Fruit fly (Drosophila melanogaster) whole organism, embryonic: ENCODE results near the gene CG31897.

ENCODE experiments used
- Aef1 ChIP-seq: fragments of 200-800 bp; sonication (Bioruptor generic); IDR thresholded peaks from 3 replicates; pipeline ENCODE4 v1.3.6; 2022; ENCODE audit warnings: missing biosample characterization, missing genetic modification characterization
- Atf6 ChIP-seq: fragments of 200-800 bp; sonication (Bioruptor generic); IDR thresholded peaks from 2 replicates; pipeline ENCODE4 v1.3.6; 2022; ENCODE audit warnings: missing biosample characterization, missing genetic modification characterization
- BtbVII ChIP-seq: fragments of 200-800 bp; sonication (Bioruptor generic); optimal IDR thresholded peaks from 3 replicates; lab custom pipeline; 2017; ENCODE audit warnings: missing biosample characterization, mild to moderate bottlenecking, missing genetic modification characterization
- C15 ChIP-seq: fragments of 200-800 bp; sonication (Bioruptor generic); IDR thresholded peaks from 3 replicates; pipeline ENCODE4 v1.3.6; 2022; ENCODE audit warnings: missing biosample characterization, missing genetic modification characterization
- CG10147 ChIP-seq: fragments of 200-800 bp; sonication (Bioruptor generic); optimal IDR thresholded peaks from 2 replicates; lab custom pipeline; 2019; ENCODE audit warnings: missing biosample characterization, mild to moderate bottlenecking, missing genetic modification characterization, moderate library complexity
- CG10565 ChIP-seq: fragments of 200-800 bp; sonication (Bioruptor generic); optimal IDR thresholded peaks from 3 replicates; lab custom pipeline; 2016; ENCODE audit warnings: missing biosample characterization, mild to moderate bottlenecking, missing genetic modification characterization
- CG11504 ChIP-seq: fragments of 200-800 bp; sonication (Bioruptor generic); optimal IDR thresholded peaks from 3 replicates; lab custom pipeline; 2019; ENCODE audit warnings: missing biosample characterization, mild to moderate bottlenecking, missing genetic modification characterization, moderate library complexity
- CG12236 ChIP-seq: fragments of 200-800 bp; sonication (Bioruptor generic); optimal IDR thresholded peaks from 2 replicates; lab custom pipeline; 2016; ENCODE audit warnings: missing biosample characterization, missing genetic modification characterization
- CG12391 ChIP-seq: fragments of 200-800 bp; sonication (Bioruptor generic); optimal IDR thresholded peaks from 3 replicates; lab custom pipeline; 2018; ENCODE audit warnings: missing biosample characterization, mild to moderate bottlenecking, missing genetic modification characterization, moderate library complexity
- CG15073 ChIP-seq: fragments of 200-800 bp; sonication (Bioruptor generic); optimal IDR thresholded peaks from 2 replicates; lab custom pipeline; 2016; ENCODE audit warnings: missing biosample characterization, missing genetic modification characterization
- CG16813 ChIP-seq: fragments of 200-800 bp; sonication (Bioruptor generic); IDR thresholded peaks from 3 replicates; pipeline ENCODE4 v1.3.6; 2022; ENCODE audit warnings: missing biosample characterization, missing genetic modification characterization; ENCODE audit not compliant: partially characterized antibody
- CG16863 ChIP-seq: fragments of 200-800 bp; sonication (Bioruptor generic); optimal IDR thresholded peaks from 3 replicates; lab custom pipeline; 2016; ENCODE audit warnings: missing biosample characterization, missing genetic modification characterization
- CG17186 ChIP-seq: fragments of 200-800 bp; sonication (Bioruptor generic); optimal IDR thresholded peaks from 3 replicates; lab custom pipeline; 2017; ENCODE audit warnings: missing biosample characterization, missing genetic modification reagents, missing genetic modification characterization
- CG17361 ChIP-seq: fragments of 200-800 bp; sonication (Bioruptor generic); IDR thresholded peaks from 3 replicates; pipeline ENCODE4 v1.3.6; 2022; ENCODE audit warnings: missing biosample characterization, missing genetic modification characterization
- CG17568 ChIP-seq: fragments of 200-800 bp; sonication (Bioruptor generic); optimal IDR thresholded peaks from 2 replicates; lab custom pipeline; 2018; ENCODE audit warnings: missing biosample characterization, mild to moderate bottlenecking, missing genetic modification characterization, moderate library complexity
- CG17612 ChIP-seq: fragments of 200-800 bp; sonication (Bioruptor generic); IDR thresholded peaks from 2 replicates; pipeline ENCODE4 v1.3.6; 2022; ENCODE audit warnings: missing biosample characterization, missing genetic modification characterization
- CG1832 ChIP-seq: fragments of 200-800 bp; sonication (Bioruptor generic); optimal IDR thresholded peaks from 2 replicates; lab custom pipeline; 2017; ENCODE audit warnings: missing biosample characterization, mild to moderate bottlenecking, missing genetic modification characterization, inconsistent platforms
- CG18476 ChIP-seq: fragments of 200-800 bp; sonication (Bioruptor generic); optimal IDR thresholded peaks from 2 replicates; lab custom pipeline; 2016; ENCODE audit warnings: missing biosample characterization, mild to moderate bottlenecking, missing genetic modification characterization
- CG43689 ChIP-seq: fragments of 200-800 bp; sonication (Bioruptor generic); IDR thresholded peaks from 2 replicates; pipeline ENCODE4 v1.3.6; 2022; ENCODE audit warnings: missing biosample characterization, missing genetic modification characterization
- CG4707 ChIP-seq: fragments of 200-800 bp; sonication (Bioruptor generic); optimal IDR thresholded peaks from 2 replicates; lab custom pipeline; 2018; ENCODE audit warnings: missing biosample characterization, mild to moderate bottlenecking, missing genetic modification characterization, moderate library complexity
- CG5180 ChIP-seq: fragments of 200-800 bp; sonication (Bioruptor generic); optimal IDR thresholded peaks from 3 replicates; lab custom pipeline; 2017; ENCODE audit warnings: missing biosample characterization, missing genetic modification characterization, mild to moderate bottlenecking, moderate library complexity, missing genetic modification reagents
- CG7987 ChIP-seq: fragments of 200-800 bp; sonication (Bioruptor generic); optimal IDR thresholded peaks from 2 replicates; lab custom pipeline; 2018; ENCODE audit warnings: missing biosample characterization, mild to moderate bottlenecking, missing genetic modification characterization, moderate library complexity
- CG8290 ChIP-seq, 3 experiments: fragments of 200-800 bp; sonication (Bioruptor generic); optimal IDR thresholded peaks; 2 replicates each; lab custom pipeline; 2016 to 2019; ENCODE audit warnings: missing biosample characterization in 3 of 3, missing genetic modification characterization in 3 of 3, mild to moderate bottlenecking in 2 of 3, moderate library complexity in 1 of 3
- CTCF ChIP-seq: fragments of 200-800 bp; sonication (Bioruptor generic); optimal IDR thresholded peaks from 2 replicates; lab custom pipeline; 2017; ENCODE audit warnings: missing biosample characterization, mild to moderate bottlenecking, missing genetic modification characterization, moderate library complexity
- D19A ChIP-seq: fragments of 200-800 bp; optimal IDR thresholded peaks from 3 replicates; lab custom pipeline; 2019; ENCODE audit warnings: missing biosample characterization, mild to moderate bottlenecking, missing genetic modification characterization, moderate library complexity
- Doc3 ChIP-seq: fragments of 200-800 bp; sonication (Bioruptor generic); IDR thresholded peaks from 3 replicates; pipeline ENCODE4 v1.3.6; 2022; ENCODE audit warnings: missing biosample characterization, missing genetic modification characterization; ENCODE audit not compliant: partially characterized antibody
- Dp ChIP-seq: fragments of 200-800 bp; sonication (Bioruptor generic); optimal IDR thresholded peaks from 2 replicates; lab custom pipeline; 2018; ENCODE audit warnings: missing biosample characterization, mild to moderate bottlenecking, missing genetic modification characterization, moderate library complexity
- E2f1 ChIP-seq: fragments of 200-800 bp; sonication (Bioruptor generic); IDR thresholded peaks from 2 replicates; pipeline ENCODE4 v1.3.6; 2022; ENCODE audit warnings: missing biosample characterization, missing genetic modification characterization
- H15 ChIP-seq: fragments of 200-800 bp; sonication (Bioruptor generic); IDR thresholded peaks from 3 replicates; pipeline ENCODE4 v1.3.6; 2022; ENCODE audit warnings: missing biosample characterization, missing genetic modification characterization
- Hsf ChIP-seq: fragments of 200-800 bp; sonication (Bioruptor generic); optimal IDR thresholded peaks from 3 replicates; lab custom pipeline; 2016; ENCODE audit warnings: missing biosample characterization, missing genetic modification characterization
- Kr ChIP-seq: fragments of 200-800 bp; sonication (Bioruptor generic); optimal IDR thresholded peaks from 2 replicates; lab custom pipeline; 2017; ENCODE audit warnings: missing biosample characterization, mild to moderate bottlenecking, missing genetic modification characterization
- Neu2 ChIP-seq: fragments of 200-800 bp; sonication (Bioruptor generic); optimal IDR thresholded peaks from 3 replicates; lab custom pipeline; 2016; ENCODE audit warnings: missing biosample characterization, missing genetic modification characterization, borderline replicate concordance
- NfI ChIP-seq: fragments of 200-800 bp; sonication (Bioruptor generic); optimal IDR thresholded peaks from 3 replicates; lab custom pipeline; 2018; ENCODE audit warnings: missing biosample characterization, mild to moderate bottlenecking, missing genetic modification characterization, moderate library complexity
- Oli ChIP-seq: fragments of 200-800 bp; sonication (Bioruptor generic); optimal IDR thresholded peaks from 2 replicates; lab custom pipeline; 2018; ENCODE audit warnings: missing biosample characterization, mild to moderate bottlenecking, missing genetic modification characterization, moderate library complexity
- Spps ChIP-seq: fragments of 200-800 bp; sonication (Bioruptor generic); optimal IDR thresholded peaks from 2 replicates; lab custom pipeline; 2018; ENCODE audit warnings: missing biosample characterization, mild to moderate bottlenecking, missing genetic modification characterization
- Sry-δ ChIP-seq: fragments of 200-800 bp; sonication (Bioruptor generic); optimal IDR thresholded peaks from 2 replicates; lab custom pipeline; 2016; ENCODE audit warnings: missing biosample characterization, missing genetic modification characterization
- Taf1 ChIP-seq: fragments of 200-800 bp; sonication (Bioruptor generic); IDR thresholded peaks from 2 replicates; pipeline ENCODE4 v1.3.6; 2022; ENCODE audit warnings: missing biosample characterization, missing genetic modification characterization
- aop ChIP-seq: fragments of 200-800 bp; sonication (Bioruptor generic); IDR thresholded peaks from 2 replicates; pipeline ENCODE4 v1.3.6; 2022; ENCODE audit warnings: missing biosample characterization, missing genetic modification characterization
- bbx ChIP-seq: fragments of 200-800 bp; sonication (Bioruptor generic); IDR thresholded peaks from 2 replicates; pipeline ENCODE4 v1.3.6; 2022; ENCODE audit warnings: missing biosample characterization, missing genetic modification characterization; ENCODE audit not compliant: partially characterized antibody
- dimm ChIP-seq: fragments of 200-800 bp; sonication (Bioruptor generic); IDR thresholded peaks from 2 replicates; pipeline ENCODE4 v1.3.6; 2022; ENCODE audit warnings: missing biosample characterization, missing genetic modification characterization
- disco-r ChIP-seq: fragments of 200-800 bp; sonication (Bioruptor generic); optimal IDR thresholded peaks from 2 replicates; lab custom pipeline; 2016; ENCODE audit warnings: missing biosample characterization, missing genetic modification characterization
- dmrt11E ChIP-seq: fragments of 200-800 bp; sonication (Bioruptor generic); optimal IDR thresholded peaks from 3 replicates; lab custom pipeline; 2018; ENCODE audit warnings: missing biosample characterization, mild to moderate bottlenecking, missing genetic modification characterization, moderate library complexity
- fru ChIP-seq: fragments of >200 bp; optimal IDR thresholded peaks from 2 replicates; lab custom pipeline; 2017
- jing ChIP-seq: fragments of 200-800 bp; sonication (Bioruptor generic); optimal IDR thresholded peaks from 2 replicates; lab custom pipeline; 2018; ENCODE audit warnings: missing biosample characterization, mild to moderate bottlenecking, missing genetic modification characterization
- ken ChIP-seq: fragments of 200-800 bp; sonication (Bioruptor generic); IDR thresholded peaks from 3 replicates; pipeline ENCODE4 v1.3.6; 2022; ENCODE audit warnings: missing biosample characterization, missing genetic modification characterization
- mam ChIP-seq: fragments of 200-800 bp; sonication (Bioruptor generic); optimal IDR thresholded peaks from 3 replicates; lab custom pipeline; 2016; ENCODE audit warnings: missing biosample characterization, missing genetic modification characterization
- pita ChIP-seq: fragments of 200-800 bp; sonication (Bioruptor generic); optimal IDR thresholded peaks from 2 replicates; lab custom pipeline; 2017; ENCODE audit warnings: missing biosample characterization, mild to moderate bottlenecking, missing genetic modification characterization
- pnt ChIP-seq: fragments of 200-800 bp; sonication (Bioruptor generic); optimal IDR thresholded peaks from 3 replicates; lab custom pipeline; 2016; ENCODE audit warnings: missing biosample characterization, missing genetic modification characterization
- prd ChIP-seq, 3 experiments: fragments of >200 bp in 2 of 3; fragments of 200-800 bp in 1 of 3; sonication (Bioruptor generic) in 1 of 3; optimal IDR thresholded peaks in 2 of 3; IDR thresholded peaks in 1 of 3; 2 replicates in 2 of 3; 3 replicates in 1 of 3; pipeline versions ENCODE4 v1.3.6 to Lab custom; 2017 to 2022; ENCODE audit warnings: missing biosample characterization in 1 of 3, missing genetic modification characterization in 1 of 3
- shn ChIP-seq: fragments of 200-800 bp; sonication (Bioruptor generic); optimal IDR thresholded peaks from 3 replicates; lab custom pipeline; 2016; ENCODE audit warnings: missing biosample characterization, missing genetic modification characterization
- slp2 ChIP-seq: fragments of 200-800 bp; sonication (Bioruptor generic); optimal IDR thresholded peaks from 2 replicates; lab custom pipeline; 2016; ENCODE audit warnings: missing biosample characterization, missing genetic modification characterization

Gene CG31897

dm6 chr2L:8488735-8489134, 46.5 kb downstream of the CG31897 start, which contains the start of gene CG13088 (continued):
- TF ChIP-seq CG16813 (GFP tag; lab: Robert Waterston, UW) (no peak), CG8290 (GFP tag; optimal IDR thresholded peaks at IDR 0.05; lab: Kevin White, UChicago) (peak; percentile 75), CG8290 (tag; optimal IDR thresholded peaks at IDR 0.05; lab: Kevin White, UChicago) (no peak), disco-r (GFP tag; lab: Kevin White, UChicago) (no peak), Taf1 (no peak), CG17568 (no peak), Neu2 (GFP tag; lab: Kevin White, UChicago) (no peak), Kr (GFP tag; lab: Kevin White, UChicago) (no peak), Spps (tag; lab: Kevin White, UChicago) (no peak), CG12236 (no peak), slp2 (GFP tag; lab: Kevin White, UChicago) (no peak), E2f1 (GFP tag; lab: Robert Waterston, UW) (no peak), mam (peak; percentile 60), C15 (GFP tag; lab: Robert Waterston, UW) (no peak), CG11504 (tag; lab: Kevin White, UChicago) (no peak), bbx (no peak), Oli (tag; lab: Kevin White, UChicago) (no peak), CG10147 (GFP tag; lab: Kevin White, UChicago) (no peak), Atf6 (GFP tag; lab: Robert Waterston, UW) (no peak), CG17186 (no peak), CG17361 (GFP tag; lab: Robert Waterston, UW) (no peak), aop (GFP tag; lab: Robert Waterston, UW) (no peak), Doc3 (no peak), CG1832 (no peak), CTCF (GFP tag; lab: Kevin White, UChicago) (peak; percentile 58), Hsf (GFP tag; lab: Kevin White, UChicago) (peak; percentile 36), CG17612 (GFP tag; lab: Robert Waterston, UW) (no peak), dimm (no peak), CG10565 (GFP tag; lab: Kevin White, UChicago) (no peak), CG15073 (GFP tag; lab: Kevin White, UChicago) (no peak), fru (no peak), prd (optimal IDR thresholded peaks at IDR 0.05; lab: Kevin White, UChicago) (no peak), prd (GFP tag; IDR thresholded peaks at IDR 0.05; lab: Robert Waterston, UW) (no peak), jing (GFP tag; lab: Kevin White, UChicago) (no peak), dmrt11E (tag; lab: Kevin White, UChicago) (peak; percentile 23), pita (GFP tag; lab: Kevin White, UChicago) (no peak), CG7987 (GFP tag; lab: Kevin White, UChicago) (peak; percentile 36), CG16863 (GFP tag; lab: Kevin White, UChicago) (no peak), shn (GFP tag; lab: Kevin White, UChicago) (no peak), CG43689 (GFP tag; lab: Robert Waterston, UW) (no peak), BtbVII (GFP tag; lab: Kevin White, UChicago) (no peak), Aef1 (GFP tag; lab: Robert Waterston, UW) (peak; percentile 38; the same call in 1 of the 3 replicates), NfI (peak; percentile 55), Sry-δ (GFP tag; lab: Kevin White, UChicago) (peak; percentile 47), H15 (GFP tag; lab: Robert Waterston, UW) (no peak), CG12391 (tag; lab: Kevin White, UChicago) (no peak), Dp (GFP tag; lab: Kevin White, UChicago) (peak; percentile 96), CG4707 (GFP tag; lab: Kevin White, UChicago) (no peak), ken (GFP tag; lab: Robert Waterston, UW) (peak; percentile 39; the same call in 1 of the 3 replicates), D19A (tag; lab: Kevin White, UChicago) (no peak), pnt (GFP tag; lab: Kevin White, UChicago) (no peak), CG5180 (GFP tag; lab: Kevin White, UChicago) (no peak), CG18476 (GFP tag; lab: Kevin White, UChicago) (peak; percentile 3)
